Worm (Caenorhabditis elegans) whole organism, L4 larva: Measurements from ENCODE around the gene K10B3.1.

Experiments
- F10B5.3 ChIP-seq: sonication (generic microtip); optimal IDR thresholded peaks from 2 replicates; lab custom pipeline; 2016; ENCODE audit warnings: mild to moderate bottlenecking, missing genetic modification characterization, missing compliant biosample characterization
- F26F4.8 ChIP-seq: fragments of 200-800 bp; sonication (Bioruptor generic); conservative IDR thresholded peaks from 2 replicates; pipeline ENCODE4 v1.3.6; 2022; ENCODE audit warnings: missing genetic modification characterization, missing compliant biosample characterization
- T20F7.1 ChIP-seq: fragments of 200-800 bp; sonication (Bioruptor generic); optimal IDR thresholded peaks from 2 replicates; lab custom pipeline; 2018; ENCODE audit warnings: mild to moderate bottlenecking, missing genetic modification characterization, missing compliant biosample characterization
- Y75B8A.6 ChIP-seq: fragments of 200-800 bp; sonication (Bioruptor generic); IDR thresholded peaks from 2 replicates; pipeline ENCODE4 v1.3.6; 2022; ENCODE audit warnings: missing genetic modification reagents, missing genetic modification characterization, missing compliant biosample characterization
- ZK546.5 ChIP-seq, 2 experiments: sonication (generic microtip); optimal IDR thresholded peaks; 2 replicates each; lab custom pipeline; 2017; ENCODE audit warnings: missing biosample characterization in 2 of 2, missing genetic modification characterization in 2 of 2
- arid-1 ChIP-seq: fragments of 200-800 bp; sonication (Bioruptor generic); conservative IDR thresholded peaks from 2 replicates; pipeline ENCODE4 v1.3.6; 2022; ENCODE audit warnings: missing genetic modification reagents, missing genetic modification characterization, missing compliant biosample characterization
- attf-4 ChIP-seq: sonication (generic microtip); optimal IDR thresholded peaks from 3 replicates; lab custom pipeline; 2017; ENCODE audit warnings: missing biosample characterization, missing genetic modification characterization
- ceh-20 ChIP-seq: fragments of 200-800 bp; sonication (Bioruptor generic); IDR thresholded peaks from 2 replicates; pipeline ENCODE4 v1.3.6; 2022; ENCODE audit warnings: missing genetic modification reagents, missing genetic modification characterization, missing compliant biosample characterization
- ceh-32 ChIP-seq: sonication (generic microtip); optimal IDR thresholded peaks from 2 replicates; lab custom pipeline; 2016; ENCODE audit warnings: mild to moderate bottlenecking, missing genetic modification characterization, missing compliant biosample characterization; ENCODE audit not compliant: poor library complexity
- ceh-82 ChIP-seq: sonication (generic microtip); optimal IDR thresholded peaks from 2 replicates; lab custom pipeline; 2017; ENCODE audit warnings: missing biosample characterization, missing genetic modification characterization
- cey-2 ChIP-seq: sonication (generic microtip); optimal IDR thresholded peaks from 3 replicates; lab custom pipeline; 2017; ENCODE audit warnings: missing genetic modification characterization, mild to moderate bottlenecking, missing compliant biosample characterization, antibody characterized with exemption, borderline replicate concordance; ENCODE audit not compliant: insufficient read depth
- ctbp-1 ChIP-seq: fragments of 200-800 bp; sonication (Bioruptor generic); IDR thresholded peaks from 2 replicates; pipeline ENCODE4 v1.3.6; 2022; ENCODE audit warnings: missing genetic modification reagents, missing genetic modification characterization, missing compliant biosample characterization
- daf-16 ChIP-seq, 3 experiments: sonication (generic microtip); optimal IDR thresholded peaks; 2 replicates each; lab custom pipeline; 2016 to 2017; ENCODE audit warnings: missing genetic modification characterization in 3 of 3, missing genetic modification reagents in 3 of 3, mild to moderate bottlenecking in 2 of 3, missing compliant biosample characterization in 2 of 3, missing biosample characterization in 1 of 3, moderate library complexity in 1 of 3
- daf-19 ChIP-seq: fragments of 200-800 bp; sonication (Bioruptor generic); conservative IDR thresholded peaks from 2 replicates; pipeline ENCODE4 v1.3.6; 2022; ENCODE audit warnings: missing genetic modification characterization, missing compliant biosample characterization
- dmd-6 ChIP-seq: fragments of 200-800 bp; sonication (Bioruptor generic); IDR thresholded peaks from 2 replicates; pipeline ENCODE4 v1.3.6; 2022; ENCODE audit warnings: missing genetic modification reagents, missing genetic modification characterization, missing compliant biosample characterization
- dmd-9 ChIP-seq: fragments of 200-800 bp; sonication (Bioruptor generic); IDR thresholded peaks from 2 replicates; pipeline ENCODE4 v1.3.6; 2022; ENCODE audit warnings: missing genetic modification reagents, missing genetic modification characterization, missing compliant biosample characterization
- dpl-1 ChIP-seq: fragments of 150-350 bp; optimal IDR thresholded peaks from 2 replicates; lab custom pipeline; 2014; ENCODE audit warnings: missing biosample characterization, missing genetic modification reagents, missing genetic modification characterization
- duxl-1 ChIP-seq: sonication (generic microtip); optimal IDR thresholded peaks from 2 replicates; lab custom pipeline; 2016; ENCODE audit warnings: mild to moderate bottlenecking, missing genetic modification characterization, moderate library complexity, missing compliant biosample characterization; ENCODE audit not compliant: poor library complexity
- dve-1 ChIP-seq: sonication (generic microtip); optimal IDR thresholded peaks from 2 replicates; lab custom pipeline; 2017; ENCODE audit warnings: antibody characterized with exemption, mild to moderate bottlenecking, missing genetic modification characterization, missing compliant biosample characterization; ENCODE audit not compliant: insufficient read depth
- egl-27 ChIP-seq: sonication (generic microtip); optimal IDR thresholded peaks from 3 replicates; lab custom pipeline; 2017; ENCODE audit warnings: missing biosample characterization, missing genetic modification reagents, missing genetic modification characterization
- fos-1 ChIP-seq: fragments of 150-350 bp; optimal IDR thresholded peaks from 2 replicates; lab custom pipeline; 2014; ENCODE audit warnings: missing biosample characterization, missing genetic modification characterization
- gei-8 ChIP-seq: fragments of 200-800 bp; sonication (Bioruptor generic); optimal IDR thresholded peaks from 2 replicates; lab custom pipeline; 2018; ENCODE audit warnings: mild to moderate bottlenecking, missing genetic modification characterization, missing compliant biosample characterization
- hlh-11 ChIP-seq: fragments of 200-800 bp; sonication (Bioruptor generic); optimal IDR thresholded peaks from 2 replicates; lab custom pipeline; 2018; ENCODE audit warnings: mild to moderate bottlenecking, missing genetic modification characterization, missing compliant biosample characterization
- lin-15B ChIP-seq: fragments of 150-350 bp; sonication (generic microtip); optimal IDR thresholded peaks from 3 replicates; lab custom pipeline; 2014; ENCODE audit warnings: missing biosample characterization, missing genetic modification characterization
- lin-29 ChIP-seq: fragments of 200-800 bp; sonication (Bioruptor generic); IDR thresholded peaks from 2 replicates; pipeline ENCODE4 v1.3.6; 2022; ENCODE audit warnings: missing genetic modification reagents, missing genetic modification characterization, missing compliant biosample characterization
- lin-38 ChIP-seq: fragments of 200-800 bp; sonication (Bioruptor generic); IDR thresholded peaks from 2 replicates; pipeline ENCODE4 v1.3.6; 2022; ENCODE audit warnings: missing genetic modification reagents, missing genetic modification characterization, missing compliant biosample characterization
- madf-5 ChIP-seq, 2 experiments: fragments of 200-800 bp; sonication (Bioruptor generic); IDR thresholded peaks; 2 replicates each; pipeline ENCODE4 v1.3.6; 2022; ENCODE audit warnings: missing compliant biosample characterization in 2 of 2, missing genetic modification characterization in 2 of 2
- mdl-1 ChIP-seq, 2 experiments: fragments of 150-350 bp in 1 of 2; sonication (generic microtip) in 1 of 2; optimal IDR thresholded peaks; 2 replicates each; lab custom pipeline; 2014 to 2017; ENCODE audit warnings: missing biosample characterization in 2 of 2, missing genetic modification characterization in 2 of 2
- mep-1 ChIP-seq: fragments of 150-350 bp; sonication (generic microtip); optimal IDR thresholded peaks from 3 replicates; lab custom pipeline; 2014; ENCODE audit warnings: missing biosample characterization, missing genetic modification characterization
- nhr-11 ChIP-seq: fragments of 150-350 bp; optimal IDR thresholded peaks from 2 replicates; lab custom pipeline; 2014; ENCODE audit warnings: missing biosample characterization, missing genetic modification characterization
- nhr-111 ChIP-seq: fragments of 200-800 bp; sonication (Bioruptor generic); optimal IDR thresholded peaks from 2 replicates; lab custom pipeline; 2018; ENCODE audit warnings: mild to moderate bottlenecking, missing genetic modification characterization, missing compliant biosample characterization
- nhr-237 ChIP-seq: sonication (generic microtip); optimal IDR thresholded peaks from 2 replicates; lab custom pipeline; 2017; ENCODE audit warnings: missing biosample characterization, missing genetic modification characterization
- pha-4 ChIP-seq, 2 experiments: fragments of 150-350 bp in 1 of 2; fragments of 200-800 bp in 1 of 2; sonication (Bioruptor generic) in 1 of 2; IDR thresholded peaks in 1 of 2; optimal IDR thresholded peaks in 1 of 2; 2 replicates each; pipeline versions ENCODE4 v1.3.6 to Lab custom; 2014 to 2022; ENCODE audit warnings: missing genetic modification characterization in 2 of 2, missing genetic modification reagents in 2 of 2, missing biosample characterization in 1 of 2, missing compliant biosample characterization in 1 of 2
- sdz-12 ChIP-seq: fragments of 200-800 bp; sonication (Bioruptor generic); optimal IDR thresholded peaks from 2 replicates; lab custom pipeline; 2018; ENCODE audit warnings: mild to moderate bottlenecking, missing genetic modification characterization, missing compliant biosample characterization
- set-16 ChIP-seq: fragments of 200-800 bp; sonication (Bioruptor generic); IDR thresholded peaks from 2 replicates; pipeline ENCODE4 v1.3.6; 2022; ENCODE audit warnings: missing genetic modification reagents, missing genetic modification characterization, missing compliant biosample characterization
- skn-1 ChIP-seq: fragments of 150-350 bp; optimal IDR thresholded peaks from 2 replicates; lab custom pipeline; 2014; ENCODE audit warnings: missing biosample characterization, missing genetic modification characterization
- snpc-1.2 ChIP-seq: fragments of 200-800 bp; sonication (Bioruptor generic); IDR thresholded peaks from 2 replicates; pipeline ENCODE4 v1.3.6; 2022; ENCODE audit warnings: missing genetic modification reagents, missing genetic modification characterization, missing compliant biosample characterization
- spr-1 ChIP-seq: sonication (generic microtip); optimal IDR thresholded peaks from 2 replicates; lab custom pipeline; 2016; ENCODE audit warnings: mild to moderate bottlenecking, missing genetic modification characterization, missing compliant biosample characterization
- spr-3 ChIP-seq: fragments of 200-800 bp; sonication (Bioruptor generic); optimal IDR thresholded peaks from 2 replicates; lab custom pipeline; 2018; ENCODE audit warnings: mild to moderate bottlenecking, missing genetic modification characterization, missing compliant biosample characterization
- unc-39 ChIP-seq: sonication (generic microtip); optimal IDR thresholded peaks from 2 replicates; lab custom pipeline; 2017; ENCODE audit warnings: missing biosample characterization, missing genetic modification characterization
- zfp-3 ChIP-seq: fragments of 200-800 bp; sonication (Bioruptor generic); conservative IDR thresholded peaks from 2 replicates; pipeline ENCODE4 v1.3.6; 2022; ENCODE audit warnings: missing genetic modification reagents, missing genetic modification characterization, missing compliant biosample characterization
- zip-2 ChIP-seq: fragments of 150-350 bp; optimal IDR thresholded peaks from 2 replicates; lab custom pipeline; 2014; ENCODE audit warnings: missing biosample characterization, missing genetic modification characterization
- ztf-11 ChIP-seq: fragments of 150-350 bp; optimal IDR thresholded peaks from 2 replicates; lab custom pipeline; 2014; ENCODE audit warnings: missing biosample characterization, missing genetic modification characterization

K10B3.1 gene

DNA sequence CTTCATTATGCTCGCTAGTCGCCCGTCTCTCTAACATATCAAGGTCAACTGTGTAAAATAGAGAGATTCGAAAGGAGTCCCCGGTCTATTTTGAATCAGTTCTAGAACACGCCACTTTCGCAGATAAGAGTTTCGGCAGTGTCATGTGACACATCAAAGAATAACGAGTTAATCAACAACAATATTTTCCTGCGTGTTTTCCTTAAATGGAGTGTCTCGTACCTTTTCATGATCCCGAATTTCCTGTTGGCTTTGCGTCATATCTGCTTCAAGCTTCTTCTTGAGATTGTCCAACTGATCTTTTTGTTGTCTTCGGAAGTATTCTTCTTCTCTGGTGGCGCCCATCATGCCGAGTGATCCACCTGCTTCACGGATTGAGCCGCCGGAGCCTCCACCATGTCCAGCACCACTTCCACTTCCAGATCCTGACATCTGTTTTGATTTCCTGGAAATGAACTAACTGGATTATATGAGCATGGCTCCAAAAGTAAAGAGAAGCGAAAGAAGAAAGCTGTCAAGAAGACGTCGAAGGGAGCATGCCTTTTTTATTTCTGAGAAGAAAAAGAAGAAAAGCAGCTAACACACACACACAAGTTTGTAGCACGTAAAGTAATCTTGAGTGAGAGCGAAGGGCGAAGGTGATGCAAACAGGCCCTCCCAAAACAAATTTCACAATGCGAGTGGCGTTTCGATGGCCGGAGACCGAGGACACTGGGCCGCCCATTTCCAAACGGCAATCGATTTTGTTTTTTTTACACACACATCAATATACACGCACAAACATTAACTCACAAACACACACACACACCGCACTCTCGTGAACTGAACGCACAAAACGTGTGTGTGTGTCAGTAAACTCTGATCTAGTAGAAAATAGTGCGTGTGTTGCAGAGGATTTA lies 19.9 kb upstream of the K10B3.1 start (continued):
- no peak for TF ChIP-seq gei-8 (GFP tag; lab: Kevin White, UChicago)
- TF ChIP-seq F26F4.8: no peak
- TF ChIP-seq Y75B8A.6 (GFP tag; lab: Robert Waterston, UW): no peak; the same call in 1 of the 2 replicates
- no peak for TF ChIP-seq egl-27
- TF ChIP-seq madf-5 (GFP tag; IDR thresholded peaks at IDR 0.05; lab: Robert Waterston, UW): no peak
- no peak for TF ChIP-seq dmd-9 (GFP tag; lab: Robert Waterston, UW)
- TF ChIP-seq nhr-111 (GFP tag; lab: Kevin White, UChicago): no peak
- no peak for TF ChIP-seq F10B5.3 (tag; lab: Kevin White, UChicago)
- no peak for TF ChIP-seq fos-1
- no peak; the same call in 1 of the 2 replicates for TF ChIP-seq pha-4 (GFP tag; IDR thresholded peaks at IDR 0.05; lab: Robert Waterston, UW)
- peak; percentile 46 for TF ChIP-seq pha-4 (tag; optimal IDR thresholded peaks at IDR 0.05; lab: Kevin White, UChicago)
- peak; percentile 39; the same call in 1 of the 2 replicates for TF ChIP-seq set-16 (GFP tag; lab: Robert Waterston, UW)
- TF ChIP-seq ceh-32 (tag; lab: Kevin White, UChicago): no peak
- TF ChIP-seq dpl-1 (GFP tag; lab: Kevin White, UChicago): no peak
- no peak for TF ChIP-seq unc-39 (tag; lab: Kevin White, UChicago)
- peak; percentile 63 for TF ChIP-seq hlh-11 (tag; lab: Kevin White, UChicago)
- no peak for TF ChIP-seq duxl-1 (tag; lab: Kevin White, UChicago)
- no peak for TF ChIP-seq spr-1 (tag; lab: Kevin White, UChicago)
- no peak for TF ChIP-seq skn-1 (tag; lab: Kevin White, UChicago)
- TF ChIP-seq lin-15B (tag; lab: Kevin White, UChicago): no peak

DNA sequence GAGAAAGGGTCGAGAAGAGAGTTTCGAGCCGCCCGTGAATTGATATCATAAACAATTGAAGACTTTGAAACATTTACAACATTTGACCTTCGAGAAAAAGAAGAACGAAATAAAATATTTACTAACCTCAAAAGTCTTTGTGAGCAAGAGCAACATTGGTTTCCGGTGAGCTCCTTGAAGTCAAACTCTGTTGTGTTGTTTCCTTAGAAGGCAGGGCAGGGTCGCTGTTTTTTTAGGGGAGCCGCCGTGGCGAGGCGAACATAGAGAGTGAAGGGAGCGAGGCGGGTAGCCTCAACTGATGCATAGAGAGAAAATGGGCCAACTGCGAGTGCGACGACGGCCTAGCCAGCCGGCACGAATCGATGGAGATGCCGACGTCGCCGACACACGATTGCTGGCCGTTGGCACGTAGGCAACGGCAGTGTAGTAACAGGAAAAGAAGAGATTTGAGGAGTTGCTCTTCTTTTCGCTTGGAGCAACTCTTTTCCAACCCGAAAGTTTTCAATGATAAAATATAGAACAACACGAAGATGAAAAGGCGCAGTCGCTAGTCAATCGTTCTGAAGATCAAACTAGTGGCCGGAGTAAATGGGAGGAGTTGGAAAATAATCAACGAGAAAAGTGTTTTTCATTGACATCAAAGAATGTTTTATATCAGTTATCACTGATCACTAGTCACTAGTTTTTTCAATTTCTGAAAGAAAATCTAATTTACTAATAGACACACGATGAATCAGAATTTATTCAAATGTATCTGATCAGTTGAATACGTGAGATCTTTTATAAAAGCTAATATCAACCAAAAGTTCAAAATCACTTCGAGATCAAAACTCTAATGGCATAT lies 19.0 kb upstream of the K10B3.1 start, which contains the start of gene mai-1:
mai-1 (minus strand) TSS at position 557 of the 844 bp plus-strand sequence.
- peak; percentile 4 for TF ChIP-seq hlh-11 (tag; lab: Kevin White, UChicago)
- TF ChIP-seq ZK546.5 (tag; optimal IDR thresholded peaks at IDR 0.05; lab: Kevin White, UChicago): no peak
- TF ChIP-seq dve-1 (tag; lab: Kevin White, UChicago): no peak
- peak; percentile 37 for TF ChIP-seq spr-3
- TF ChIP-seq arid-1: peak; percentile 73
- no peak for TF ChIP-seq dpl-1 (GFP tag; lab: Kevin White, UChicago)
- TF ChIP-seq ctbp-1 (GFP tag; lab: Robert Waterston, UW): peak; percentile 78
- TF ChIP-seq egl-27: no peak
- TF ChIP-seq lin-38 (GFP tag; lab: Robert Waterston, UW): peak; percentile 9; the same call in 1 of the 2 replicates
- 0 out of 2 replicates have a peak, but pooled peaks have one; percentile 36 for TF ChIP-seq daf-19 (GFP tag; lab: Robert Waterston, UW)
- TF ChIP-seq ceh-20 (GFP tag; lab: Robert Waterston, UW): peak; percentile 55; the same call in 1 of the 2 replicates
- no peak for TF ChIP-seq ceh-32 (tag; lab: Kevin White, UChicago)
- TF ChIP-seq ceh-82: no peak
- peak; percentile 33 for TF ChIP-seq sdz-12
- no peak for TF ChIP-seq nhr-237 (tag; lab: Kevin White, UChicago)
- TF ChIP-seq zfp-3 (GFP tag; lab: Robert Waterston, UW): no peak
- TF ChIP-seq lin-29 (GFP tag; lab: Robert Waterston, UW): no peak
- TF ChIP-seq ztf-11: no peak
- TF ChIP-seq mep-1 (tag; lab: Kevin White, UChicago): peak; percentile 15
- TF ChIP-seq daf-16 (GFP tag; optimal IDR thresholded peaks at IDR 0.05; lab: Kevin White, UChicago): peak in 1 of 2 experiments; percentile 0
- peak; percentile 79 for TF ChIP-seq daf-16 (tag; optimal IDR thresholded peaks at IDR 0.05; lab: Kevin White, UChicago)
- peak; percentile 5 for TF ChIP-seq nhr-11
- TF ChIP-seq zip-2 (tag; lab: Kevin White, UChicago): no peak
- peak; percentile 42; the same call in 1 of the 2 replicates for TF ChIP-seq snpc-1.2
- peak; percentile 89 for TF ChIP-seq set-16 (GFP tag; lab: Robert Waterston, UW)
- TF ChIP-seq attf-4: no peak
- TF ChIP-seq dmd-6: no peak; the same call in none of the 2 replicates
- no peak for TF ChIP-seq cey-2 (tag; lab: Kevin White, UChicago)
- TF ChIP-seq T20F7.1: no peak
- TF ChIP-seq mdl-1 (tag; optimal IDR thresholded peaks at IDR 0.05; lab: Kevin White, UChicago): peak in 1 of 2 experiments; percentile 10
